Worm (Caenorhabditis elegans) whole organism, midembryonic: ENCODE results near the gene H04J21.4.

Source experiments
- T22C8.4 ChIP-seq: fragments of 200-800 bp; sonication (Bioruptor generic); IDR thresholded peaks from 2 replicates; pipeline ENCODE4 v1.3.6; 2022; ENCODE audit warnings: missing genetic modification characterization, missing compliant biosample characterization
- cog-1 ChIP-seq: sonication (generic microtip); optimal IDR thresholded peaks from 2 replicates; lab custom pipeline; 2016; ENCODE audit warnings: missing genetic modification characterization, missing compliant biosample characterization
- flt-1 ChIP-seq: fragments of 200-800 bp; sonication (Bioruptor generic); IDR thresholded peaks from 2 replicates; pipeline ENCODE4 v1.3.6; 2022; ENCODE audit warnings: missing genetic modification characterization, missing compliant biosample characterization
- klf-2 ChIP-seq: fragments of 200-800 bp; sonication (Bioruptor generic); conservative IDR thresholded peaks from 2 replicates; pipeline ENCODE4 v1.3.6; 2022; ENCODE audit warnings: missing genetic modification reagents, missing genetic modification characterization, missing compliant biosample characterization
- med-1 ChIP-seq: sonication (generic microtip); optimal IDR thresholded peaks from 2 replicates; lab custom pipeline; 2017; ENCODE audit warnings: missing genetic modification characterization, mild to moderate bottlenecking, missing compliant biosample characterization, antibody characterized with exemption, missing genetic modification reagents; ENCODE audit not compliant: insufficient read depth
- ref-1 ChIP-seq: fragments of 200-800 bp; sonication (Bioruptor generic); conservative IDR thresholded peaks from 2 replicates; pipeline ENCODE4 v1.3.6; 2022; ENCODE audit warnings: missing genetic modification reagents, missing genetic modification characterization, missing compliant biosample characterization
- tab-1 ChIP-seq: fragments of 200-800 bp; sonication (Bioruptor generic); IDR thresholded peaks from 2 replicates; pipeline ENCODE4 v1.3.6; 2022; ENCODE audit warnings: missing genetic modification characterization, missing compliant biosample characterization
- ztf-23 ChIP-seq: fragments of 200-800 bp; sonication (Bioruptor generic); IDR thresholded peaks from 2 replicates; pipeline ENCODE4 v1.3.6; 2022; ENCODE audit warnings: missing genetic modification reagents, missing genetic modification characterization, missing compliant biosample characterization
- ztf-29 ChIP-seq: fragments of 200-800 bp; sonication (Bioruptor generic); IDR thresholded peaks from 2 replicates; pipeline ENCODE4 v1.3.6; 2022; ENCODE audit warnings: missing genetic modification reagents, missing genetic modification characterization, missing compliant biosample characterization

The H04J21.4 gene

DNA sequence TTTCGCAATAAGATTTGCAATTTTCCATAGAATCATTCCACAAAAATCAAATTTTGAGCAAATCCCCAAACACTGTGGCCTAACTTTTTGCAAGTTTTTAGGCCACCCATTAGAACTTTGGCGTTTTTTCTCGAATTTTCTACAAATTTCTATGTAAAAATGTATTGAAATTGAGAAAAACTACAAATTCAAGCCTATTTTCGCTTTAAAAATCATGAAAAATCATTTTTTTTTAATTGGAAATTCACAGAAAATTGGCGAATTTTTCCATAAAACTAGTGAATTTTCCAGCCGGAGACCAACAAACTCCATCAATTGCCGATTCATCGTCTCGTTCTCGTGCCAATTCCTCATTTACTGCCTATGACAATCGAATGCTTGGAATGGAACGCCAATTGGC, 18.4 kb downstream of the H04J21.4 start:
- no peak for TF ChIP-seq ztf-29 (GFP tag; lab: Robert Waterston, UW)
- no peak for TF ChIP-seq ref-1 (GFP tag; lab: Robert Waterston, UW)
- TF ChIP-seq T22C8.4 (GFP tag; lab: Robert Waterston, UW) = no peak
- TF ChIP-seq cog-1 (tag; lab: Kevin White, UChicago) = no peak
- TF ChIP-seq klf-2 = no peak

DNA sequence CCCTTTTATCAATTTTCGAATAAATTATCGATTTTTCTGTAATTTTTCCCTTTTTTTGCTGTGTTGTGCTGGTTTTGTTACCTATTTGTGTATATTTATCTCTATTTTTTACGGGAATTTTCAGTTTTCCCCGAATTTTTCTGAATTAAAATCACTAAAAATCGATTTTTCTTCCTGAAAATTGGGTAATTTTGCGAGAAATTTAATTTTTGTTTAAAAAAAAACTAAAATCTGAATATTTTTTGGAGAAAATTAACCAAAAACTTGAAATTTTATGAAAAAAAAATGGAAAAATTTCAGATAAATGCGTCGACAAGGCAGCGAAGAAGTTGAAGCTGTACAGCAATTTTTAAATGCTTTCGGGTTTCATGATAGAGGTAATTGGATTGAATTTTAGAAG, 21.0 kb downstream of the H04J21.4 start, which contains the start of gene gip-1:
Gene gip-1 (plus strand): TSS at position 301 of the 400 bp plus-strand sequence.
- TF ChIP-seq cog-1 (tag; lab: Kevin White, UChicago) = no peak
- TF ChIP-seq T22C8.4 (GFP tag; lab: Robert Waterston, UW) = no peak
- no peak for TF ChIP-seq ref-1 (GFP tag; lab: Robert Waterston, UW)
- TF ChIP-seq ztf-23 = no peak
- TF ChIP-seq klf-2 = no peak
- no peak for TF ChIP-seq med-1 (GFP tag; lab: Kevin White, UChicago)
- TF ChIP-seq ztf-29 (GFP tag; lab: Robert Waterston, UW) = no peak
- TF ChIP-seq flt-1 (GFP tag; lab: Robert Waterston, UW) = no peak

DNA sequence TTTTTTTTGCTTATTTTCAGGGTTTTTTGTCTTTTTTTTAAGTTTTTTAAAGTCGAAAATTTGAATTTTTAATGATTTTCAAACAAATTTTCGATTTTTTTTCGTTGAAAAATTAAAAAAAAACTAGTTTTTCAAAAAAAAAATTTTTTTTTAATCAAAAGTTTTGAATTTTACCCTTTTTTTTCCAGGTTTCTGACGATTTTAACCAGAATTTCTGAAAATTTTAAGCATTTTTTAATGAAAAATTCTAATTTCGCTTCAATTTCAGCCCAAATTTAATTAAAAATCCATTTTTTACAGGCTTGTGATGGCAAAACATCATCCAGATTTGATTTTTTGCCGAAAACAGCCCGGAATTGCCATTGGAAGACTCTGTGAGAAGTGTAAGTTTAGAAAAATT, 25.1 kb downstream of the H04J21.4 start, which contains the start of gene phf-5:
Gene phf-5 (plus strand): TSS at position 301 of the 400 bp plus-strand sequence.
- TF ChIP-seq tab-1 = no peak
- no peak for TF ChIP-seq flt-1 (GFP tag; lab: Robert Waterston, UW)
- TF ChIP-seq ztf-29 (GFP tag; lab: Robert Waterston, UW) = no peak
- TF ChIP-seq cog-1 (tag; lab: Kevin White, UChicago) = no peak
- TF ChIP-seq ztf-23 = no peak
- no peak for TF ChIP-seq med-1 (GFP tag; lab: Kevin White, UChicago)
- no peak for TF ChIP-seq klf-2
- no peak for TF ChIP-seq ref-1 (GFP tag; lab: Robert Waterston, UW)
- TF ChIP-seq T22C8.4 (GFP tag; lab: Robert Waterston, UW) = no peak

DNA sequence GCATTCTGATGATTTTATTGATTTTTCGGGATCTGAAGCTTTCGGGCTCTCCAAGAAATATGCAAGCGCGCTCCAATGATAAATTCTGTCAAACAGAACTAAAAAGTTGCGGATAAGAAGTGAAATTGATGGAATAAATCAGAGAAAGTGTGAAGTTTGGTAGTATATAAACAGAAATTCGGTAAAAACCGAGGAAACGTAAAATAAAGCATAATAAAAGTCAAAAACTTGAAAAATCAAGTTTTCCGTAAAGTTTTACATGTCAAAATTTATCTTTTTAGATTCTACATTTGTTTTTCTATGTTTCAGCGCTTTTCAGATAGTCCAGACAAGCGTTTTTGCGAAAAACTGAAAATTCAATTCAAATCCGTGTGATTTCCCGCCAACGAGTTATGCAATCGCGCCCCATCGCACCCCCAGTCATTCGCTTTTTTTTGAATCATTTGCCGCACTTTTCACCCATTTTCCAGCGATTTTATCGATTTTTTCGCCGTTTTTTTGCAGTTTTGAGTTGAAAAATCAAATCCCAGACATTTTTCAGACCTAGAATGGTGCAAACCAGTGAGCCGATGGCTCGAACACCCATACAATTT, 37.2 kb downstream of the H04J21.4 start, which contains the start of the genes Y54F10BM.13 and ppm-1.D:
Gene Y54F10BM.13 (minus strand): TSS at position 51 of the 593 bp plus-strand sequence.
Gene ppm-1.D (plus strand): TSS at position 540 of the 593 bp plus-strand sequence.
- no peak for TF ChIP-seq ref-1 (GFP tag; lab: Robert Waterston, UW)
- no peak for TF ChIP-seq cog-1 (tag; lab: Kevin White, UChicago)
- TF ChIP-seq med-1 (GFP tag; lab: Kevin White, UChicago) = no peak
- no peak for TF ChIP-seq ztf-23

DNA sequence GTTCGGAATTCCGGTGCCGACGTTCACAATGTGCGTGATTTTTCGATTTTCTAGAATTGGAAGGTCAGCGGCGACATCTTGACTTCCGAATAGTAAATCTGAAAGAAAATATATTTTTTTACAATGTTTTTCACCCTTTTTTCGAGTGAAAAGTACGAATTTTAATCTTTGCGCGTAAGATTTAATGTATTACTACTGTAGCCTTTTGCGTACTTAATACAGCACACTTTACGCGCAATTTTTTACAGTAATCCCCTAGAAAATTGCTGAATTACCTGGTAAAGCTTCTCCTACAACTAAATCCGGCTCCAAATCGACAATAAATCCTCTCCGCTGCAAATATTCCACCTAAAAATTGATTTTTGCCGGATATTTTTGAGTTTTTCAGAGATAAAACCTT, 37.9 kb downstream of the H04J21.4 start:
- no peak for TF ChIP-seq tab-1
- no peak for TF ChIP-seq ref-1 (GFP tag; lab: Robert Waterston, UW)
- TF ChIP-seq ztf-29 (GFP tag; lab: Robert Waterston, UW) = no peak
- no peak for TF ChIP-seq flt-1 (GFP tag; lab: Robert Waterston, UW)
- TF ChIP-seq klf-2 = no peak
- no peak for TF ChIP-seq cog-1 (tag; lab: Kevin White, UChicago)
- no peak for TF ChIP-seq med-1 (GFP tag; lab: Kevin White, UChicago)
- TF ChIP-seq ztf-23 = no peak
- no peak for TF ChIP-seq T22C8.4 (GFP tag; lab: Robert Waterston, UW)

DNA sequence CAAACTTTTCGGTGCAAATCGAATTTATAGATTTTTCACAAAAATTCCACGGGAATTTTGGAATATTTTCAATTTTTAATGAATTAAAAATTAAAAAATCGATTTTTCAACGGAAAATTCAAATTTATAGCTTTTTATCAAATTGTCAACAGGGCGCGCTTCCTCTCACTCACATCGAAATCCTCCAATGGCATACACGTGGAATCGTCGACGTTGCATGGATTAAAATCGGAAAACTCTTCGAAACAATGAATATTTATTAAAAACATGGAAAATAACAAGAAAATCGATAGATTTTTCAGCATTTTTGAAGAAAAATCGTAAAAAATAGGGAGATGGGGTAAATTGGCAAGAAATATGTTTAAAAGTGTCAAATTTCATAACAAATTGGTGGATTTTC, 39.0 kb downstream of the H04J21.4 start, which contains the start of gene Y54F10BM.12:
Gene Y54F10BM.12 (minus strand): TSS at position 344 of the 400 bp plus-strand sequence.
- no peak for TF ChIP-seq ztf-29 (GFP tag; lab: Robert Waterston, UW)
- TF ChIP-seq ztf-23 = no peak
- TF ChIP-seq ref-1 (GFP tag; lab: Robert Waterston, UW) = no peak
- TF ChIP-seq T22C8.4 (GFP tag; lab: Robert Waterston, UW) = no peak
- no peak for TF ChIP-seq klf-2
- no peak for TF ChIP-seq cog-1 (tag; lab: Kevin White, UChicago)
- no peak for TF ChIP-seq tab-1
- no peak for TF ChIP-seq med-1 (GFP tag; lab: Kevin White, UChicago)
- no peak for TF ChIP-seq flt-1 (GFP tag; lab: Robert Waterston, UW)

DNA sequence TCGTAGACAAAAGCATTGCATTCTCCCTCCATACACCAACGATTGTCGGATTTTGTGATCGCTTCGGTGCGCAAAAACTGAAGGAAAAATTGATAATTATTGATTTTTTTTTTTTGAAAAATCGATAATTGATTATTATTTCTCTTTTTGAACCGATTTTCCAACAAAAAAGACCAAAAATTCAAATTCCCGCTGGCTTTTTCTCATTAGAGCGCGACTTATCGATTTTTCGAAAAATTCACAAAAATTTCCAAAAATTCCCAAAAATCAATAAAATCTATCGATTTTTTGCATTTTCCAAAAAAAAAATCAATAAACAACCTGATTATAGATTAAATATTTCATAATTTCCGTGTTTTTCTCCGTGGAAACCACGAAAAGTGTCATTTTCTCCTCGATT, 39.7 kb downstream of the H04J21.4 start:
- no peak for TF ChIP-seq ztf-29 (GFP tag; lab: Robert Waterston, UW)
- TF ChIP-seq ztf-23 = no peak
- TF ChIP-seq klf-2 = no peak
- peak; percentile 78 for TF ChIP-seq T22C8.4 (GFP tag; lab: Robert Waterston, UW)

DNA sequence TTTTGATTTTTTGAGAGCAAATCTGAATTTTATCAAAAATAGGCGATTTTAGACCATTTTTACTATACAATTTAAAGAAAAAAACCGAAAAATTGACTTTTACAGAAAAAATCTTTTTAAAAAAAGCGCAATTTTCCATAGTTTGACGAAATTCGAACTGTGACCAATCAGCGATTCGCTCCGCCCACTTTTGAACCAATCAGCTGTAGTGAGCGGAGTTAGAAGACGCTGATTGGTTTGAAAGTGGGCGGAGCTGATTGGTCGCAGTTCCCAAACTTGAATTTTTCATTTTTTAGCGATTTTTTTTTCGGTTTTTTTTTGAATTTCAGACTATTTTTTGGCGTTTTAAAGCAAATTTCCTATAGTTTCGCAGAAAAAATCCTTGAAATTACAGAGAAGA, 43.6 kb downstream of the H04J21.4 start:
- no peak for TF ChIP-seq ref-1 (GFP tag; lab: Robert Waterston, UW)
- TF ChIP-seq klf-2 = no peak
- no peak for TF ChIP-seq cog-1 (tag; lab: Kevin White, UChicago)
- no peak for TF ChIP-seq T22C8.4 (GFP tag; lab: Robert Waterston, UW)
- no peak for TF ChIP-seq tab-1
- TF ChIP-seq flt-1 (GFP tag; lab: Robert Waterston, UW) = no peak
- TF ChIP-seq ztf-23 = no peak
- TF ChIP-seq med-1 (GFP tag; lab: Kevin White, UChicago) = no peak
- TF ChIP-seq ztf-29 (GFP tag; lab: Robert Waterston, UW) = no peak
